Fruit fly (Drosophila melanogaster): ENCODE results near the gene CG44198.

DNA sequence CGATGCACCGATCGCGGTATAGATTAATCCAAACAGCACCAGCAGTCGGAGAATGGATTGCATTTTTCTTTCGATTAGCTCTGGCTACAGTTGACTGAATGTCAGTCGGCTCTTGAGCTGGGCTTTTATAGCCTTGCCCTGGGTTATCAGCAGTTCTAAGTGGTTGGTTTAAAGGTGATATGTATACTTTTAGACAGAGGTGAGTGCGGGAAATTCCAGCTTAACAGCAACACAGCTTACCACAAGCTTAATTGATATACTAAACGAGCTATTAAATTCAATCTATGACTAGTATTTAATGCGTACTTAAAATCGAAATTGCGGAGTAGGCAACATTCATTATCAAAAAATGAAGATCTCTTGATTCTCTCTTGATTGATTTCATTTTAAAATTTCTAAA is 23.9 kb upstream of the CG44198 start, which contains the start of gene CG9928:
- no peak for TF ChIP-seq fd96Cb (tag; optimal IDR thresholded peaks at IDR 0.05)
- TF ChIP-seq Fer3 (tag; optimal IDR thresholded peaks at IDR 0.05), result no peak
- no peak for TF ChIP-seq psq (GFP tag; optimal IDR thresholded peaks at IDR 0.05)
- no peak for TF ChIP-seq cato (GFP tag; optimal IDR thresholded peaks at IDR 0.05; ENCODE audit: borderline replicate concordance)
- no peak for TF ChIP-seq al (GFP tag; IDR thresholded peaks at IDR 0.05)
- TF ChIP-seq Atf6 (GFP tag; IDR thresholded peaks at IDR 0.05), result no peak
